Worm (Caenorhabditis elegans): ENCODE data around the gene magu-4.

The magu-4 gene

DNA sequence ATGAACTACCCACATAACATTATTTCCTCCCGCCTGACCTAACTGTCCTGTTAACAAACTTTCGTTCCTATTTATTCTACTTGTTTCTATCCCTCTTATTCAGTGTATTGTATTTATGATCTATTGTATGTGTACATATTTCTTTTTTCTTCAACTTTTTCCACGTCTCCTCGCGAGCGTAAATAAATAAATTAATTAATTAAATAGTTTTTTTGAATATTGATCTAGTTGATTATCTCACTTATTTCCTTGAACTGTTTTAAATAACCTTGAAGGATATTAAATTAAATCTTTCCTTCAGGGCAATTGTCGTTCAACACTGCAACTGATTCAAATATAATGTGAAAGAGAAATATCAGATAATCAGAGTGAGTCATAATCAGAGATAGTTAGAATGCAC is 33.3 kb downstream of the magu-4 start, which contains the start of gene frk-1:
Gene frk-1, plus strand, starts transcription at position 301 of the 400 bp plus-strand sequence.
- TF ChIP-seq lin-15B (tag; optimal IDR thresholded peaks at IDR 0.05): no peak
- TF ChIP-seq elt-2 (tag; optimal IDR thresholded peaks at IDR 0.05): no peak
- TF ChIP-seq skn-1 (tag; optimal IDR thresholded peaks at IDR 0.05): no peak
- TF ChIP-seq nhr-11 (tag; optimal IDR thresholded peaks at IDR 0.05): no peak
- no peak for TF ChIP-seq snpc-4 (tag; optimal IDR thresholded peaks at IDR 0.05)
- TF ChIP-seq nhr-76 (tag; optimal IDR thresholded peaks at IDR 0.05): no peak
- no peak for TF ChIP-seq nhr-237 (tag; optimal IDR thresholded peaks at IDR 0.05)
- no peak for TF ChIP-seq elt-1 (tag; optimal IDR thresholded peaks at IDR 0.05)
- no peak for TF ChIP-seq egl-27 (tag; optimal IDR thresholded peaks at IDR 0.05)
- no peak for TF ChIP-seq daf-12 (tag; optimal IDR thresholded peaks at IDR 0.05)
- TF ChIP-seq ceh-82 (tag; optimal IDR thresholded peaks at IDR 0.05): no peak
- TF ChIP-seq lin-39 (tag; optimal IDR thresholded peaks at IDR 0.05): no peak

- TF ChIP-seq mdl-1 (tag; optimal IDR thresholded peaks at IDR 0.05): no peak
- TF ChIP-seq lin-39 (tag; optimal IDR thresholded peaks at IDR 0.05): peak; percentile 1
These were observed 36.5 kb downstream of the magu-4 start for ce11 chrIV:10046005-10046404.

DNA sequence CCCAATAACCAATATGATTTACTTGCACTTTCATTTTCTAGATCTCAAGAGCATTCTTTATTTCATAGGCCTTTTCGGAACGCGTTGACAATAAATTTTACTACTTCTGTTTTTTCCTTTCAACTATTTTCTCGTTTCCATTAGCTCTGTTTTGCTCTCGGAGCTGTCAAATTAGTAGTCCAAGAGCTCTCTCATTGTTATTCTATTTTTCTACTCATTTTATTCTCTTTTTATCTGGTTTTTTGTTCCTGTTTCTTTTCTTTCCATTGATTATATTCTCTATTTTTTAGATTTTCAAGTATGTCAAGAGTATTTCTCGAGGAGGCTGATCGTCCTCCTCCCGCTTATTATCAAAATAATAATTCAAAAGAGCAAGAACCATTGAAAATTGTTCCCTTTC is 37.6 kb downstream of the magu-4 start, which contains the start of gene T04B2.3:
Gene T04B2.3, plus strand, starts transcription at position 301 of the 400 bp plus-strand sequence.
- TF ChIP-seq fos-1 (tag; optimal IDR thresholded peaks at IDR 0.05): no peak

DNA sequence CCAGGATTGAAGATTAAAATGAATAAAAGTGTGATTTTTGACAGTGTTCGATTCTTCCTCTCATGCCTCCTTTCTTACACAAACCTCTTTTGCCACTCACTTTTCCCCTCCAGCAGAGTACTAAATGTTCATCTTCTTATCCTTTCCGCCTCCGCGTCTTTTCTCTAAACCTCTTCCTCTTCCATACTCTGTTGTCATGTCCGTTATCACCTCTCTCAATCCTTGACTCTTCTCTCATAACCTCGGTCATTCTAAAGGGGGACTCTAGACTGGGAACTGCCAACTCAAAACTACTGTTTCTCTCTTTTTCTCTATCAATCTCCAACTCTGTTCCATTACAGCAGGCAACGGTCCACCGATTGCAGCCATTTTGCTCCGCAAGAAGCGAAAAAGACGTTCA is 38.7 kb downstream of the magu-4 start:
- TF ChIP-seq fos-1 (tag; optimal IDR thresholded peaks at IDR 0.05) (no peak), ztf-4 (tag; optimal IDR thresholded peaks at IDR 0.05) (no peak), tbx-2 (tag; optimal IDR thresholded peaks at IDR 0.05) (no peak), nfya-1 (tag; optimal IDR thresholded peaks at IDR 0.05; ENCODE audit: insufficient read depth) (no peak), mml-1 (tag; optimal IDR thresholded peaks at IDR 0.05) (no peak), zag-1 (tag; optimal IDR thresholded peaks at IDR 0.05) (no peak), mdl-1 (tag; optimal IDR thresholded peaks at IDR 0.05) (no peak), egl-5 (tag; optimal IDR thresholded peaks at IDR 0.05) (no peak), nhr-25 (tag; optimal IDR thresholded peaks at IDR 0.05) (no peak), lsy-12 (tag; optimal IDR thresholded peaks at IDR 0.05) (no peak), daf-12 (tag; optimal IDR thresholded peaks at IDR 0.05) (no peak), ama-1 (optimal IDR thresholded peaks at IDR 0.05) (no peak), ceh-28 (tag; optimal IDR thresholded peaks at IDR 0.05) (no peak), jun-1 (tag; optimal IDR thresholded peaks at IDR 0.05) (no peak), ceh-9 (tag; optimal IDR thresholded peaks at IDR 0.05) (no peak), ztf-11 (tag; optimal IDR thresholded peaks at IDR 0.05) (no peak), unc-39 (tag; optimal IDR thresholded peaks at IDR 0.05) (no peak), R02D3.7 (tag; optimal IDR thresholded peaks at IDR 0.05) (no peak)

- TF ChIP-seq hmg-11 (tag; optimal IDR thresholded peaks at IDR 0.05) (no peak), ceh-9 (tag; optimal IDR thresholded peaks at IDR 0.05) (no peak), jun-1 (tag; optimal IDR thresholded peaks at IDR 0.05) (no peak), ceh-28 (tag; optimal IDR thresholded peaks at IDR 0.05) (no peak), mml-1 (tag; optimal IDR thresholded peaks at IDR 0.05) (no peak), pha-4 (tag; optimal IDR thresholded peaks at IDR 0.05) (no peak), daf-12 (tag; optimal IDR thresholded peaks at IDR 0.05) (no peak), fkh-10 (GFP tag; optimal IDR thresholded peaks at IDR 0.05) (no peak), nhr-28 (tag; optimal IDR thresholded peaks at IDR 0.05) (no peak), pqm-1 (tag; optimal IDR thresholded peaks at IDR 0.05) (no peak), eor-1 (tag; optimal IDR thresholded peaks at IDR 0.05) (no peak), elt-2 (tag; optimal IDR thresholded peaks at IDR 0.05) (no peak), nhr-237 (tag; optimal IDR thresholded peaks at IDR 0.05) (no peak), elt-3 (tag; optimal IDR thresholded peaks at IDR 0.05) (no peak), sea-2 (GFP tag; optimal IDR thresholded peaks at IDR 0.05) (no peak)
These were observed 41.5 kb downstream of the magu-4 start, which contains the start of gene T04B2.8 for ce11 chrIV:10051088-10051487. Gene T04B2.8, minus strand, starts transcription at chrIV:10051188.
